Fruit fly (Drosophila melanogaster): ENCODE data around the gene hth.

- no peak for TF ChIP-seq NfI (GFP tag; optimal IDR thresholded peaks at IDR 0.05)
- no peak for TF ChIP-seq z (GFP tag; IDR thresholded peaks at IDR 0.05)
- no peak for TF ChIP-seq CG1832 (GFP tag; optimal IDR thresholded peaks at IDR 0.05)
- no peak for TF ChIP-seq Bdp1 (GFP tag; optimal IDR thresholded peaks at IDR 0.05)
- no peak for TF ChIP-seq CG15011 (GFP tag; optimal IDR thresholded peaks at IDR 0.05)
- TF ChIP-seq Dref (GFP tag; IDR thresholded peaks at IDR 0.05): no peak
- no peak for TF ChIP-seq bigmax (GFP tag; optimal IDR thresholded peaks at IDR 0.05)
- TF ChIP-seq Ptx1 (GFP tag; IDR thresholded peaks at IDR 0.05): no peak
- TF ChIP-seq CG8281 (tag; optimal IDR thresholded peaks at IDR 0.05): no peak
- no peak for TF ChIP-seq toy (GFP tag; IDR thresholded peaks at IDR 0.05)
- no peak for TF ChIP-seq psq (GFP tag; optimal IDR thresholded peaks at IDR 0.05)
- TF ChIP-seq en (GFP tag; optimal IDR thresholded peaks at IDR 0.05): no peak
Observed at dm6 chr3R:10645508-10645907, 6.1 kb upstream of the hth start.

All from whole organism, embryonic.